Fruit fly (Drosophila melanogaster): ENCODE data around the gene Atg8b.

Gene Atg8b

dm6 chr3R:17679368-17679997 is 45.4 kb downstream of the Atg8b start:
- peak; percentile 90 for TF ChIP-seq CG17801 (GFP tag; optimal IDR thresholded peaks at IDR 0.05; ENCODE audit: partially characterized antibody)

dm6 chr3R:17678138-17678873 is 46.6 kb downstream of the Atg8b start:
- TF ChIP-seq CG17801 (GFP tag; optimal IDR thresholded peaks at IDR 0.05; ENCODE audit: partially characterized antibody): peak; percentile 4

Measured in ovary, adult (tissue).